Worm (Caenorhabditis elegans) whole organism, L1 larva: Measurements from ENCODE around the gene txt-18.

ENCODE experiments used
- Y116A8C.19 ChIP-seq: sonication (generic microtip); optimal IDR thresholded peaks from 2 replicates; lab custom pipeline; 2016; ENCODE audit warnings: missing compliant biosample characterization, missing genetic modification characterization, borderline replicate concordance
- ceh-82 ChIP-seq, 3 experiments: fragments of 150-350 bp in 1 of 3; sonication (generic microtip) in 2 of 3; optimal IDR thresholded peaks; 2 replicates each; lab custom pipeline; 2014 to 2017; ENCODE audit warnings: missing biosample characterization in 3 of 3, missing genetic modification characterization in 3 of 3
- hlh-17 ChIP-seq: fragments of 200-800 bp; sonication (Bioruptor generic); optimal IDR thresholded peaks from 2 replicates; lab custom pipeline; 2018; ENCODE audit warnings: missing genetic modification characterization, mild to moderate bottlenecking, missing compliant biosample characterization, moderate library complexity, borderline replicate concordance
- lin-39 ChIP-seq: fragments of 150-350 bp; optimal IDR thresholded peaks from 2 replicates; lab custom pipeline; 2014; ENCODE audit warnings: missing biosample characterization, missing genetic modification reagents, missing genetic modification characterization
- nhr-11 ChIP-seq: fragments of 150-350 bp; optimal IDR thresholded peaks from 2 replicates; lab custom pipeline; 2014; ENCODE audit warnings: missing biosample characterization, missing genetic modification characterization
- nhr-19 ChIP-seq: fragments of 200-800 bp; sonication (Bioruptor generic); conservative IDR thresholded peaks from 2 replicates; pipeline ENCODE4 v1.3.6; 2022; ENCODE audit warnings: missing genetic modification characterization, missing compliant biosample characterization
- nhr-237 ChIP-seq: fragments of 150-350 bp; optimal IDR thresholded peaks from 2 replicates; lab custom pipeline; 2014; ENCODE audit warnings: missing biosample characterization, missing genetic modification characterization
- nhr-85 ChIP-seq: sonication (generic microtip); peaks from one replicate; lab custom pipeline; 2016; ENCODE audit warnings: missing genetic modification characterization, inconsistent platforms, missing compliant biosample characterization
- pag-3 ChIP-seq: sonication (generic microtip); optimal IDR thresholded peaks from 2 replicates; lab custom pipeline; 2017; ENCODE audit warnings: missing genetic modification characterization, mild to moderate bottlenecking, missing compliant biosample characterization, antibody characterized with exemption, borderline replicate concordance; ENCODE audit not compliant: insufficient read depth
- pqm-1 ChIP-seq: sonication (generic microtip); optimal IDR thresholded peaks from 3 replicates; lab custom pipeline; 2017; ENCODE audit warnings: missing biosample characterization, missing genetic modification characterization
- sptf-1 ChIP-seq: fragments of 150-350 bp; optimal IDR thresholded peaks from 2 replicates; lab custom pipeline; 2014; ENCODE audit warnings: missing biosample characterization, missing genetic modification characterization
- ztf-11 ChIP-seq, 2 experiments: sonication (generic microtip); optimal IDR thresholded peaks; 2 replicates each; lab custom pipeline; 2016 to 2017; ENCODE audit warnings: missing genetic modification characterization in 2 of 2, missing biosample characterization in 1 of 2, missing compliant biosample characterization in 1 of 2

DNA sequence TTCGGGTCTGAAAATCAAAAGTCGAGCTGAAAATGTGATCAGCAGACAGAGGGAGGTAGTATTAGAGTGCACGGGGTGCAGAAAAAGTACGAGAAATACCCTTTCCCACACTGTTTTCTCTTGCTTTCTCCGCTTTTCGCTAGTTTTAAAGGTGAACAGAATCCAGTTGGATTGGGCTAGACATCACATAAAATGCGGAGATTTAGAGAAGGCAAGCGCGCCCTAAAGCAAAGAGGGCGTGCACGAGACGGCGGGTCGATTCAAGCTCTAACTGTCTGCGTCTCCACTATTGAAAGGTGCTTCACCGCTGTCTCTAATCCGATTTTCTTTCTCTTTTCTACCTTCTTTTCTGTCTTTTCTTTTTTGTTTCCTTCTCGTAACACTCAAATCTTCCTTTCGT is 26.2 kb downstream of the txt-18 start:
- TF ChIP-seq hlh-17 (GFP tag; lab: Kevin White, UChicago) (no peak), nhr-19 (GFP tag; lab: Robert Waterston, UW) (peak; percentile 84), nhr-11 (tag; lab: Kevin White, UChicago) (no peak), ztf-11 (tag; optimal IDR thresholded peaks at IDR 0.05; lab: Kevin White, UChicago) (peak in 1 of 2 experiments; percentile 5), ceh-82 (tag; optimal IDR thresholded peaks at IDR 0.05; lab: Kevin White, UChicago) (peak; percentile 70 to 94 (median 77)), nhr-237 (tag; lab: Kevin White, UChicago) (peak; percentile 20), sptf-1 (tag; lab: Kevin White, UChicago) (no peak), Y116A8C.19 (tag; lab: Kevin White, UChicago) (no peak), pqm-1 (no peak), nhr-85 (tag; lab: Kevin White, UChicago) (peak; percentile 92), pag-3 (tag; lab: Kevin White, UChicago) (no peak), lin-39 (tag; lab: Kevin White, UChicago) (no peak)
